Worm (Caenorhabditis elegans) whole organism, L2 larva: ENCODE measurements around the gene ugt-39.

ENCODE experiments used
- alr-1 ChIP-seq: fragments of 150-350 bp; optimal IDR thresholded peaks from 2 replicates; lab custom pipeline; 2014; ENCODE audit warnings: missing biosample characterization, missing genetic modification characterization
- aly-2 ChIP-seq: fragments of 150-350 bp; optimal IDR thresholded peaks from 2 replicates; lab custom pipeline; 2014; ENCODE audit warnings: missing biosample characterization, missing genetic modification characterization
- nhr-11 ChIP-seq: fragments of 150-350 bp; optimal IDR thresholded peaks from 2 replicates; lab custom pipeline; 2014; ENCODE audit warnings: missing biosample characterization, missing genetic modification characterization

DNA sequence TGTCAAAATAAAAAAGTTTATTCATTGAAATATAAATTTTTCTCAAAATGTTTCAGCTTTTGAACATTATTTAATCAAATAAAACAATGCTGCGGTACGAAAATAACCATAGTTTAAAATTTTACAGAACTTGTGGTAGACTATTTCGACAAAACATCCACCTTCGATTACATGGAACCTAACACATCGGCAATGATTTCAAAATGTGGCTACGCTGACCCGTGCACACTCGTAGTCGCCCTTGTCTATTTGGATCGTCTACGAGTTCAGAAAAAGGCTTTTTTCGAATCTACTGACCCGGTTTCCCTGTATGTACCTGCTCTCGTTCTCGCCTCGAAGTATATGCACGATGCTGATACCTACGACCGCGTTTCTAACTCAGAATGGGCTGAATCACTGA is 40.1 kb downstream of the ugt-39 start:
- TF ChIP-seq nhr-11, result no peak
- TF ChIP-seq aly-2 (tag; lab: Kevin White, UChicago), result no peak
- no peak for TF ChIP-seq alr-1
